Fruit fly (Drosophila melanogaster) whole organism, embryonic: Measurements from ENCODE around the gene CG11000.

Experiments
- Aef1 ChIP-seq: fragments of 200-800 bp; sonication (Bioruptor generic); IDR thresholded peaks from 3 replicates; pipeline ENCODE4 v1.3.6; 2022; ENCODE audit warnings: missing biosample characterization, missing genetic modification characterization
- B-H2 ChIP-seq: fragments of 200-800 bp; sonication (Bioruptor generic); optimal IDR thresholded peaks from 2 replicates; lab custom pipeline; 2018; ENCODE audit warnings: missing biosample characterization, mild to moderate bottlenecking, missing genetic modification characterization
- CG1024 ChIP-seq: fragments of 200-800 bp; sonication (Bioruptor generic); IDR thresholded peaks from 2 replicates; pipeline ENCODE4 v1.3.6; 2022; ENCODE audit warnings: missing biosample characterization, missing genetic modification characterization
- CG10565 ChIP-seq: fragments of 200-800 bp; sonication (Bioruptor generic); optimal IDR thresholded peaks from 3 replicates; lab custom pipeline; 2016; ENCODE audit warnings: missing biosample characterization, mild to moderate bottlenecking, missing genetic modification characterization
- CG11456 ChIP-seq: fragments of 200-800 bp; sonication (Bioruptor generic); IDR thresholded peaks from 3 replicates; pipeline ENCODE4 v1.3.6; 2022; ENCODE audit warnings: missing biosample characterization, missing genetic modification characterization
- CG11723 ChIP-seq: fragments of 200-800 bp; sonication (Bioruptor generic); optimal IDR thresholded peaks from 2 replicates; lab custom pipeline; 2017; ENCODE audit warnings: missing biosample characterization, mild to moderate bottlenecking, missing genetic modification characterization
- CG12659 ChIP-seq: fragments of 200-800 bp; sonication (Bioruptor generic); optimal IDR thresholded peaks from 3 replicates; lab custom pipeline; 2017; ENCODE audit warnings: mild to moderate bottlenecking, missing biosample characterization, missing genetic modification reagents, missing genetic modification characterization
- CG12769 ChIP-seq: fragments of 200-800 bp; sonication (Bioruptor generic); optimal IDR thresholded peaks from 2 replicates; lab custom pipeline; 2019; ENCODE audit warnings: missing biosample characterization, mild to moderate bottlenecking, missing genetic modification characterization, moderate library complexity
- CG13894 ChIP-seq: fragments of 200-800 bp; sonication (Bioruptor generic); optimal IDR thresholded peaks from 3 replicates; lab custom pipeline; 2018; ENCODE audit warnings: missing biosample characterization, mild to moderate bottlenecking, missing genetic modification characterization, moderate library complexity
- CG16779 ChIP-seq: fragments of 200-800 bp; sonication (Bioruptor generic); IDR thresholded peaks from 2 replicates; pipeline ENCODE4 v1.3.6; 2022; ENCODE audit warnings: missing biosample characterization, missing genetic modification characterization
- CG16813 ChIP-seq: fragments of 200-800 bp; sonication (Bioruptor generic); IDR thresholded peaks from 3 replicates; pipeline ENCODE4 v1.3.6; 2022; ENCODE audit warnings: missing biosample characterization, missing genetic modification characterization; ENCODE audit not compliant: partially characterized antibody
- CG18599 ChIP-seq: fragments of 200-800 bp; sonication (Bioruptor generic); optimal IDR thresholded peaks from 3 replicates; lab custom pipeline; 2017; ENCODE audit warnings: missing biosample characterization, missing genetic modification characterization, mild to moderate bottlenecking, moderate library complexity, missing genetic modification reagents
- CG33557 ChIP-seq: fragments of 200-800 bp; sonication (Bioruptor generic); optimal IDR thresholded peaks from 2 replicates; lab custom pipeline; 2019; ENCODE audit warnings: missing biosample characterization, mild to moderate bottlenecking, missing genetic modification characterization, moderate library complexity
- CG7556 ChIP-seq: fragments of 200-800 bp; sonication (Bioruptor generic); optimal IDR thresholded peaks from 2 replicates; lab custom pipeline; 2017; ENCODE audit warnings: missing biosample characterization, mild to moderate bottlenecking, missing genetic modification characterization
- CG8478 ChIP-seq: fragments of >200 bp; optimal IDR thresholded peaks from 2 replicates; lab custom pipeline; 2018
- CG9876 ChIP-seq: fragments of 200-800 bp; sonication (Bioruptor generic); optimal IDR thresholded peaks from 2 replicates; lab custom pipeline; 2016; ENCODE audit warnings: missing biosample characterization, missing genetic modification characterization
- E2f1 ChIP-seq: fragments of 200-800 bp; sonication (Bioruptor generic); IDR thresholded peaks from 2 replicates; pipeline ENCODE4 v1.3.6; 2022; ENCODE audit warnings: missing biosample characterization, missing genetic modification characterization
- Ets65A ChIP-seq: fragments of 200-800 bp; sonication (Bioruptor generic); peaks from one replicate; lab custom pipeline; 2016; ENCODE audit warnings: missing biosample characterization, missing genetic modification characterization
- H2.0 ChIP-seq: fragments of 200-800 bp; sonication (Bioruptor generic); IDR thresholded peaks from 2 replicates; pipeline ENCODE4 v1.3.6; 2022; ENCODE audit warnings: missing biosample characterization, missing genetic modification characterization
- Hr39 ChIP-seq: fragments of >200 bp; optimal IDR thresholded peaks from 2 replicates; lab custom pipeline; 2017
- Lhr ChIP-seq: fragments of 200-800 bp; sonication (Bioruptor generic); optimal IDR thresholded peaks from 3 replicates; lab custom pipeline; 2017; ENCODE audit warnings: mild to moderate bottlenecking, missing biosample characterization, missing genetic modification reagents, missing genetic modification characterization
- Meics ChIP-seq: fragments of 200-800 bp; sonication (Bioruptor generic); optimal IDR thresholded peaks from 2 replicates; lab custom pipeline; 2017; ENCODE audit warnings: missing biosample characterization, mild to moderate bottlenecking, missing genetic modification characterization
- NC2α ChIP-seq: fragments of 200-800 bp; sonication (Bioruptor generic); optimal IDR thresholded peaks from 2 replicates; lab custom pipeline; 2016; ENCODE audit warnings: missing biosample characterization, missing genetic modification characterization
- Nf-YB ChIP-seq: fragments of 200-800 bp; sonication (Bioruptor generic); optimal IDR thresholded peaks from 3 replicates; lab custom pipeline; 2019; ENCODE audit warnings: missing biosample characterization, mild to moderate bottlenecking, missing genetic modification characterization, moderate library complexity
- Xbp1 ChIP-seq: fragments of 200-800 bp; sonication (Bioruptor generic); optimal IDR thresholded peaks from 3 replicates; lab custom pipeline; 2016; ENCODE audit warnings: missing biosample characterization, mild to moderate bottlenecking, missing genetic modification characterization
- ab ChIP-seq: fragments of 200-800 bp; sonication (Bioruptor generic); optimal IDR thresholded peaks from 2 replicates; lab custom pipeline; 2016; ENCODE audit warnings: missing biosample characterization, missing genetic modification characterization
- ato ChIP-seq: fragments of 200-800 bp; sonication (Bioruptor generic); IDR thresholded peaks from 2 replicates; pipeline ENCODE4 v1.3.6; 2022; ENCODE audit warnings: missing biosample characterization, missing genetic modification characterization; ENCODE audit not compliant: partially characterized antibody
- bcd ChIP-seq: fragments of 200-800 bp; sonication (Bioruptor generic); optimal IDR thresholded peaks from 2 replicates; lab custom pipeline; 2017; ENCODE audit warnings: missing biosample characterization, mild to moderate bottlenecking, missing genetic modification characterization
- ewg ChIP-seq: fragments of 200-800 bp; sonication (Bioruptor generic); optimal IDR thresholded peaks from 3 replicates; lab custom pipeline; 2017; ENCODE audit warnings: mild to moderate bottlenecking, missing biosample characterization, missing genetic modification reagents, missing genetic modification characterization
- eyg ChIP-seq: fragments of 200-800 bp; sonication (Bioruptor generic); optimal IDR thresholded peaks from 3 replicates; lab custom pipeline; 2016; ENCODE audit warnings: missing biosample characterization, missing genetic modification characterization
- gt ChIP-seq: fragments of 200-800 bp; sonication (Bioruptor generic); IDR thresholded peaks from 2 replicates; pipeline ENCODE4 v1.3.6; 2022; ENCODE audit warnings: missing biosample characterization, missing genetic modification characterization
- jigr1 ChIP-seq: fragments of 200-800 bp; sonication (Bioruptor generic); IDR thresholded peaks from 3 replicates; pipeline ENCODE4 v1.3.6; 2022; ENCODE audit warnings: missing biosample characterization, missing genetic modification characterization
- ken ChIP-seq: fragments of 200-800 bp; sonication (Bioruptor generic); IDR thresholded peaks from 3 replicates; pipeline ENCODE4 v1.3.6; 2022; ENCODE audit warnings: missing biosample characterization, missing genetic modification characterization
- knrl ChIP-seq: fragments of 200-800 bp; sonication (Bioruptor generic); IDR thresholded peaks from 3 replicates; pipeline ENCODE4 v1.3.6; 2022; ENCODE audit warnings: missing biosample characterization, missing genetic modification characterization; ENCODE audit not compliant: partially characterized antibody
- p53 ChIP-seq: fragments of 200-800 bp; sonication (Bioruptor generic); optimal IDR thresholded peaks from 2 replicates; lab custom pipeline; 2016; ENCODE audit warnings: missing biosample characterization, missing genetic modification characterization
- peb ChIP-seq: fragments of 200-800 bp; sonication (Bioruptor generic); IDR thresholded peaks from 2 replicates; pipeline ENCODE4 v1.3.6; 2022; ENCODE audit warnings: missing biosample characterization, missing genetic modification characterization
- pho ChIP-seq: fragments of 200-800 bp; sonication (Bioruptor generic); optimal IDR thresholded peaks from 2 replicates; lab custom pipeline; 2016; ENCODE audit warnings: missing biosample characterization, missing genetic modification characterization
- pros ChIP-seq: fragments of 200-800 bp; sonication (Bioruptor generic); optimal IDR thresholded peaks from 3 replicates; lab custom pipeline; 2019; ENCODE audit warnings: missing biosample characterization, mild to moderate bottlenecking, missing genetic modification characterization, moderate library complexity
- ranshi ChIP-seq: fragments of 200-800 bp; sonication (Bioruptor generic); IDR thresholded peaks from 2 replicates; pipeline ENCODE4 v1.3.6; 2022; ENCODE audit warnings: missing biosample characterization, missing genetic modification characterization
- ro ChIP-seq: fragments of 200-800 bp; sonication (Bioruptor generic); IDR thresholded peaks from 2 replicates; pipeline ENCODE4 v1.3.6; 2022; ENCODE audit warnings: missing biosample characterization, missing genetic modification characterization
- sens ChIP-seq: fragments of 200-800 bp; sonication (Bioruptor generic); peaks from one replicate; lab custom pipeline; 2016; ENCODE audit warnings: missing biosample characterization, missing genetic modification characterization
- sna ChIP-seq: fragments of 200-800 bp; sonication (Bioruptor generic); IDR thresholded peaks from 2 replicates; pipeline ENCODE4 v1.3.6; 2022; ENCODE audit warnings: missing biosample characterization, missing genetic modification characterization; ENCODE audit not compliant: partially characterized antibody
- ssp ChIP-seq: fragments of 200-800 bp; sonication (Bioruptor generic); IDR thresholded peaks from 2 replicates; pipeline ENCODE4 v1.3.6; 2022; ENCODE audit warnings: missing biosample characterization, missing genetic modification characterization
- sug ChIP-seq: fragments of 200-800 bp; optimal IDR thresholded peaks from 2 replicates; lab custom pipeline; 2019; ENCODE audit warnings: missing biosample characterization, mild to moderate bottlenecking, missing genetic modification characterization, moderate library complexity
- trem ChIP-seq: fragments of 200-800 bp; optimal IDR thresholded peaks from 3 replicates; lab custom pipeline; 2019; ENCODE audit warnings: missing biosample characterization, mild to moderate bottlenecking, missing genetic modification characterization, moderate library complexity
- trh ChIP-seq: fragments of 200-800 bp; sonication (Bioruptor generic); optimal IDR thresholded peaks from 2 replicates; lab custom pipeline; 2016; ENCODE audit warnings: missing biosample characterization, missing genetic modification characterization
- usp ChIP-seq: fragments of >200 bp; optimal IDR thresholded peaks from 2 replicates; lab custom pipeline; 2017; ENCODE audit warnings: missing biosample characterization, missing genetic modification characterization
- wdn ChIP-seq: fragments of 200-800 bp; sonication (Bioruptor generic); IDR thresholded peaks from 2 replicates; pipeline ENCODE4 v1.3.6; 2022; ENCODE audit warnings: missing biosample characterization, missing genetic modification characterization
- wek ChIP-seq: fragments of 200-800 bp; sonication (Bioruptor generic); optimal IDR thresholded peaks from 3 replicates; lab custom pipeline; 2018; ENCODE audit warnings: missing biosample characterization, mild to moderate bottlenecking, missing genetic modification characterization, moderate library complexity

CG11000 gene

dm6 chr3R:5789025-5789953 lies 12.8 kb upstream of the CG11000 start, which contains the start of the genes Hat1 and Rpn5 (continued):
- TF ChIP-seq usp (GFP tag; lab: Kevin White, UChicago) (no peak), ewg (GFP tag; lab: Kevin White, UChicago) (peak; percentile 67), Meics (GFP tag; lab: Kevin White, UChicago) (peak; percentile 76), wek (GFP tag; lab: Kevin White, UChicago) (no peak), NC2α (GFP tag; lab: Kevin White, UChicago) (peak; percentile 77), E2f1 (GFP tag; lab: Robert Waterston, UW) (peak; percentile 59), CG9876 (GFP tag; lab: Kevin White, UChicago) (peak; percentile 73), trh (GFP tag; lab: Kevin White, UChicago) (peak; percentile 77), jigr1 (GFP tag; lab: Robert Waterston, UW) (peak; percentile 28; the same call in 1 of the 3 replicates), trem (tag; lab: Kevin White, UChicago) (peak; percentile 30), CG7556 (GFP tag; lab: Kevin White, UChicago) (peak; percentile 85), ken (GFP tag; lab: Robert Waterston, UW) (0 out of 3 replicates have a peak, but pooled peaks have one; percentile 60), p53 (GFP tag; lab: Kevin White, UChicago) (peak; percentile 73), ssp (GFP tag; lab: Robert Waterston, UW) (peak; percentile 68), CG16813 (GFP tag; lab: Robert Waterston, UW) (peak; percentile 78), CG12769 (tag; lab: Kevin White, UChicago) (no peak), CG18599 (GFP tag; lab: Kevin White, UChicago) (peak; percentile 82), Ets65A (peak; percentile 99), CG11456 (peak; percentile 63; the same call in 2 of the 3 replicates), bcd (GFP tag; lab: Kevin White, UChicago) (peak; percentile 82), pho (GFP tag; lab: Kevin White, UChicago) (peak; percentile 95), CG16779 (peak; percentile 46; the same call in 1 of the 2 replicates), ro (GFP tag; lab: Robert Waterston, UW) (no peak), Lhr (GFP tag; lab: Kevin White, UChicago) (peak; percentile 72), CG1024 (no peak), peb (no peak), pros (GFP tag; lab: Kevin White, UChicago) (no peak), ato (GFP tag; lab: Robert Waterston, UW) (0 out of 2 replicates have a peak, but pooled peaks have one; percentile 13), eyg (GFP tag; lab: Kevin White, UChicago) (peak; percentile 72), sens (GFP tag; lab: Kevin White, UChicago) (peak; percentile 98), CG10565 (peak; percentile 17), CG13894 (tag; lab: Kevin White, UChicago) (no peak), B-H2 (GFP tag; lab: Kevin White, UChicago) (peak; percentile 31), wdn (GFP tag; lab: Robert Waterston, UW) (no peak), H2.0 (GFP tag; lab: Robert Waterston, UW) (peak; percentile 59), CG8478 (lab: Kevin White, UChicago) (no peak), CG11723 (GFP tag; lab: Kevin White, UChicago) (peak; percentile 57), Hr39 (lab: Kevin White, UChicago) (no peak), ab (peak; percentile 82), Nf-YB (GFP tag; lab: Kevin White, UChicago) (peak; percentile 47), knrl (GFP tag; lab: Robert Waterston, UW) (peak; percentile 84), CG33557 (GFP tag; lab: Kevin White, UChicago) (peak; percentile 56), gt (no peak), ranshi (GFP tag; lab: Robert Waterston, UW) (peak; percentile 28; the same call in 1 of the 2 replicates), Xbp1 (GFP tag; lab: Kevin White, UChicago) (peak; percentile 90), sug (tag; lab: Kevin White, UChicago) (peak; percentile 70), sna (peak; percentile 77), CG12659 (peak; percentile 87), Aef1 (GFP tag; lab: Robert Waterston, UW) (peak; percentile 76)
